Worm (Caenorhabditis elegans) whole organism, L4 larva: Measurements from ENCODE around the gene F42C5.6.

Source experiments
- Y5F2A.4 ChIP-seq: fragments of 200-800 bp; sonication (Bioruptor generic); optimal IDR thresholded peaks from 2 replicates; lab custom pipeline; 2018; ENCODE audit warnings: mild to moderate bottlenecking, missing genetic modification characterization, missing compliant biosample characterization
- ama-1 ChIP-seq: fragments of 150-350 bp; optimal IDR thresholded peaks from 2 replicates; lab custom pipeline; 2014; ENCODE audit warnings: inconsistent platforms, mixed read lengths
- ceh-28 ChIP-seq: fragments of 150-350 bp; optimal IDR thresholded peaks from 2 replicates; lab custom pipeline; 2014; ENCODE audit warnings: missing biosample characterization, missing genetic modification reagents, missing genetic modification characterization
- ceh-82 ChIP-seq: sonication (generic microtip); optimal IDR thresholded peaks from 2 replicates; lab custom pipeline; 2017; ENCODE audit warnings: missing biosample characterization, missing genetic modification characterization
- dmd-8 ChIP-seq: fragments of 200-800 bp; sonication (Bioruptor generic); IDR thresholded peaks from 2 replicates; pipeline ENCODE4 v1.3.6; 2022; ENCODE audit warnings: missing genetic modification characterization, missing compliant biosample characterization
- dpl-1 ChIP-seq: fragments of 150-350 bp; optimal IDR thresholded peaks from 2 replicates; lab custom pipeline; 2014; ENCODE audit warnings: missing biosample characterization, missing genetic modification reagents, missing genetic modification characterization
- egl-27 ChIP-seq: sonication (generic microtip); optimal IDR thresholded peaks from 3 replicates; lab custom pipeline; 2017; ENCODE audit warnings: missing biosample characterization, missing genetic modification reagents, missing genetic modification characterization
- hlh-11 ChIP-seq: fragments of 200-800 bp; sonication (Bioruptor generic); optimal IDR thresholded peaks from 2 replicates; lab custom pipeline; 2018; ENCODE audit warnings: mild to moderate bottlenecking, missing genetic modification characterization, missing compliant biosample characterization
- jun-1 ChIP-seq: fragments of 150-350 bp; optimal IDR thresholded peaks from 2 replicates; lab custom pipeline; 2014; ENCODE audit warnings: missing biosample characterization, missing genetic modification reagents, missing genetic modification characterization
- lim-7 ChIP-seq: fragments of 200-800 bp; sonication (Bioruptor generic); IDR thresholded peaks from 2 replicates; pipeline ENCODE4 v1.3.6; 2022; ENCODE audit warnings: missing genetic modification characterization, missing compliant biosample characterization
- mep-1 ChIP-seq: fragments of 150-350 bp; sonication (generic microtip); optimal IDR thresholded peaks from 3 replicates; lab custom pipeline; 2014; ENCODE audit warnings: missing biosample characterization, missing genetic modification characterization
- nhr-6 ChIP-seq: fragments of 150-350 bp; optimal IDR thresholded peaks from 2 replicates; lab custom pipeline; 2014; ENCODE audit warnings: missing biosample characterization, missing genetic modification characterization
- nhr-77 ChIP-seq: fragments of 150-350 bp; optimal IDR thresholded peaks from 2 replicates; lab custom pipeline; 2014; ENCODE audit warnings: missing biosample characterization, missing genetic modification characterization
- snpc-4 ChIP-seq: fragments of 150-350 bp; optimal IDR thresholded peaks from 2 replicates; lab custom pipeline; 2014; ENCODE audit warnings: missing biosample characterization, missing genetic modification characterization

DNA sequence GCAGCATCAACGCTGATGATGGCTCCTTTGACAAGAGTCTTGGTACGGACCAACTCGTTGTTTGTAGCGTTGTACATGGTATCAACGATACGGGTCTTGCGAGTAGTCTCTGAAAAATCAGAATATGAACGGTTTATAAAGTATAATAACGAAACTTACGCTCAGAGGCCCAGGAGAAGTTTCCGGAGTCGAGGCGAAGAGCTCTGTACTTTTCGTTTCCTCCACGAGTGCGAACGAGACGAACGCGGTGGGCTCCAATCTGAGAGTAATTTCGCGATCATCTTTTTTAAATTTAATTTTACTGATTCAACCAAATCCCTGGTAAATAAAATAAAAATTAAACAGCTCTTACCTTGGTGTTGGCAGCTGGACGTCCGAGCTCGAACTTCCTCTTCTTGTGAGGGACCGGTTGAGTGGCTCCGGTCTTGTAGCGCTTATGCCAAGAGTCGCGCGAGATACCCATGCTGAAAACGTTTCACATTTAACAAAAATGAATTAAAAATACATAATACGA, 4.6 kb upstream of the F42C5.6 start, which contains the start of gene rps-8:
- TF ChIP-seq ceh-82 (tag; lab: Kevin White, UChicago) (no peak), mep-1 (tag; lab: Kevin White, UChicago) (no peak), nhr-77 (tag; lab: Kevin White, UChicago) (no peak), nhr-6 (tag; lab: Kevin White, UChicago) (no peak), ama-1 (lab: Kevin White, UChicago) (no peak), dpl-1 (no peak), snpc-4 (tag; lab: Kevin White, UChicago) (no peak), dmd-8 (GFP tag; lab: Robert Waterston, UW) (no peak), ceh-28 (tag; lab: Kevin White, UChicago) (no peak), lim-7 (GFP tag; lab: Robert Waterston, UW) (no peak), egl-27 (no peak), Y5F2A.4 (no peak), hlh-11 (tag; lab: Kevin White, UChicago) (no peak), jun-1 (tag; lab: Kevin White, UChicago) (no peak)
